Fruit fly (Drosophila melanogaster): Measurements from ENCODE around the gene Gr93c.

Gene Gr93c

DNA sequence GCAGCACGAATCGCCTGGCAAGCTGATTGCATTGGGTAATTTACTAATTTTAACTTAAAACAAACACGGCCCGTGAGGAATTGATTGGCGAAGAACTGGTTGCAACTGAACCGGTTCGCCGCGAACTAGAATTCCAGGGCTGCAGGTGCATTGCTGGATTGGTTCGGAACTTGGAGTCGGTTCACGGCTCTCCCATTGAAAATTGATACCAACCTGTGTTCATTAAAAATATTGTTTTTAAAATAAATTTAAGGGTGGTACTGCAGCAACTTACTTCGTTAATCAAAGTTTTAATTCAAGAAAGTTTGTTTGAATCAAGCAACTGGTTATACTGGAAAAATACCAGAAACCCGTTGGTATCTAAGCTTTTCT lies 22.5 kb downstream of the Gr93c start, which contains the start of gene CASK:
Gene CASK, minus strand, starts transcription at position 113 of the 372 bp plus-strand sequence.
- TF ChIP-seq bab1 (GFP tag; optimal IDR thresholded peaks at IDR 0.05) (peak; percentile 4), CG14711 (tag; optimal IDR thresholded peaks at IDR 0.05) (no peak), CG11617 (GFP tag; optimal IDR thresholded peaks at IDR 0.05) (no peak), CG33017 (tag; optimal IDR thresholded peaks at IDR 0.05) (no peak), CG7101 (tag; optimal IDR thresholded peaks at IDR 0.05) (no peak)

- TF ChIP-seq bab1 (GFP tag; optimal IDR thresholded peaks at IDR 0.05), result peak; percentile 42
- TF ChIP-seq cnc (optimal IDR thresholded peaks at IDR 0.05), result no peak
- TF ChIP-seq cic (GFP tag; optimal IDR thresholded peaks at IDR 0.05), result no peak
These were observed 23.1 kb downstream of the Gr93c start for dm6 chr3R:21821684-21822561.

DNA sequence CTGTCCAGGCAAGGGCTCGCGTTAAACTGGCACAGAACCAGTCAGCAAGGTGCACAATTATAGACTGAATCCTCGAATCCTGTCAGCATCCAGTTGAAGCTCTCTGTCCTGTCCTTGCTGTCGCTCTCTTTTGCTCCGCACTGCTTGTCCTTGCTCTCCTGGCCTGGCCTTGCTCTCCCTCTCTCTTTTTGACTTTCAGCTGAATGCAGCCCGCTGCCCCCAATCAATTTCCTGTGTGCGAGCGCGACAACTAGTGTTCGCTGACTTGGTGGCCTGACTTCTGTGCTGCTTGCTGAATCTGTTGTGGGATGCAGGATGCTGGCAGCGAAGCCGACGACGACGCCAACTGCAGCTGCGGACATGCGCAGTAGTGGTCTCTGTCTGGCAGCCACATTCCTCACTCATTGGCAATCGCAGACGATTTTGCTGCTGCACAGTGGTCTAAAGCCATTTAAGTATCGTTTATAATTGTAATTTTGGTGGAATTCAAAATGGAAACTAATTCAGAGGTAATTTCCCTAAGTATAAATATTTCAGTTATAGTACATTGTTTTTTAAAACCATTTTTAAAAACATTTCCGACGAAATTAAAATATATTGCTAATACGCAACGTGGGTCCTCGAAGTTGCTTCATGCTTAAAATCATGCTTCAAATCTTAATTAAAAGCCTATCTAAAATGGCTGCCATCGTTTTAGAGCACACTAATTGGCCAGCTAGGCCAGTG lies 36.3 kb downstream of the Gr93c start:
- TF ChIP-seq bab1 (GFP tag; optimal IDR thresholded peaks at IDR 0.05), result no peak
- TF ChIP-seq toe (GFP tag; optimal IDR thresholded peaks at IDR 0.05), result peak; percentile 6

DNA sequence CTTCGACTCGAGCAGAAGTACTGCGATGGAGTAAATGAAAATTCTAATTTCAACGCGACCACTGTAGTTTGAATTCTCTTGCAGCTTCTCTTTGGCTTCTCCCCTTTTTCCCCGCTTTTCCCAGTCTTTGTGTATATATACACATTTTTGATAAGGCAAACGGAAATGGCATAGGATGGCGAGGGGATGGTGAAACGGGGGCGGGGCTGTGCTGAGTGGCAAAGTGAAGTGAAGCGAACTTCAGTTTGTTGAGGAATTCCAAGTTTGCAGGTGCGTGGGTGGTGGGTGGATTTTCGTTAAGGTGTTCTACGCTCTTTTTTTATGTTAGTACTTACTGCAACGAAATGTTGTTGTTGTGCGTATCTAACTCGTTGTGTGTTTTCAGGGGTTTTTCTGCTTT lies 37.8 kb downstream of the Gr93c start:
- TF ChIP-seq Clk (GFP tag; optimal IDR thresholded peaks at IDR 0.05), result no peak
- no peak for TF ChIP-seq CG5204 (GFP tag; optimal IDR thresholded peaks at IDR 0.05)
- no peak for TF ChIP-seq CG7101 (tag; optimal IDR thresholded peaks at IDR 0.05)
- TF ChIP-seq CG14711 (tag; optimal IDR thresholded peaks at IDR 0.05), result no peak
- TF ChIP-seq Crg-1 (GFP tag; optimal IDR thresholded peaks at IDR 0.05), result no peak

Measured in whole organism, adult.